Worm (Caenorhabditis elegans) whole organism, midembryonic: ENCODE measurements around the gene F44G4.3.

ENCODE experiments used
- T22C8.4 ChIP-seq: fragments of 200-800 bp; sonication (Bioruptor generic); IDR thresholded peaks from 2 replicates; pipeline ENCODE4 v1.3.6; 2022; ENCODE audit warnings: missing genetic modification characterization, missing compliant biosample characterization
- flt-1 ChIP-seq: fragments of 200-800 bp; sonication (Bioruptor generic); IDR thresholded peaks from 2 replicates; pipeline ENCODE4 v1.3.6; 2022; ENCODE audit warnings: missing genetic modification characterization, missing compliant biosample characterization
- med-1 ChIP-seq: sonication (generic microtip); optimal IDR thresholded peaks from 2 replicates; lab custom pipeline; 2017; ENCODE audit warnings: missing genetic modification characterization, mild to moderate bottlenecking, missing compliant biosample characterization, antibody characterized with exemption, missing genetic modification reagents; ENCODE audit not compliant: insufficient read depth
- ref-1 ChIP-seq: fragments of 200-800 bp; sonication (Bioruptor generic); conservative IDR thresholded peaks from 2 replicates; pipeline ENCODE4 v1.3.6; 2022; ENCODE audit warnings: missing genetic modification reagents, missing genetic modification characterization, missing compliant biosample characterization
- tab-1 ChIP-seq: fragments of 200-800 bp; sonication (Bioruptor generic); IDR thresholded peaks from 2 replicates; pipeline ENCODE4 v1.3.6; 2022; ENCODE audit warnings: missing genetic modification characterization, missing compliant biosample characterization
- ztf-29 ChIP-seq: fragments of 200-800 bp; sonication (Bioruptor generic); IDR thresholded peaks from 2 replicates; pipeline ENCODE4 v1.3.6; 2022; ENCODE audit warnings: missing genetic modification reagents, missing genetic modification characterization, missing compliant biosample characterization

- TF ChIP-seq ref-1, result no peak
- TF ChIP-seq ztf-29 (GFP tag; lab: Robert Waterston, UW), result no peak
- TF ChIP-seq T22C8.4 (GFP tag; lab: Robert Waterston, UW), result no peak
- TF ChIP-seq med-1, result no peak
- no peak for TF ChIP-seq tab-1 (GFP tag; lab: Robert Waterston, UW)
- TF ChIP-seq flt-1, result no peak
Measured at ce11 chrII:9017628-9018027, 20.2 kb upstream of the F44G4.3 start.
